Worm (Caenorhabditis elegans): ENCODE results near the gene F28H7.3.

The F28H7.3 gene

DNA sequence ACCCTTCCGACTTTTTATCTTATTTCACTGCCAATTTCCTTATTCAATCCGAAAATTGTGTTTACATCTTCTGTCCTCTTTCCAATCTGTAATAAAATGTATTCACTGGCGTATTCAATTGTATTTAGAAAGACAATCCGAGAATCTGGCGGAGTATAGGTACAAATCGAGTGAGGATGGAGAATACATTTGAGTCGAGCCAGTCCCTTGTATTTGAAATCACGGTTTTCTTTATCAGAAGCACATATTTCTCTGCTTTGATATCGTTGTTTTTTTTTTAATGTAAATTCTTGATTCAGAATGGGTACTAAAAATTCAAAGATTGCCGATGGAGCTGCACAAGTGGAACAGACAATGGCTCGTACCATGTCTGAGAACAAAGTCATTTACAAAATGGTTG is 13.5 kb upstream of the F28H7.3 start, which contains the start of gene ocr-1:
TSS of gene ocr-1 (plus strand) at position 301 of the 400 bp plus-strand sequence.
- no peak for TF ChIP-seq unc-62 (GFP tag; optimal IDR thresholded peaks at IDR 0.05)

DNA sequence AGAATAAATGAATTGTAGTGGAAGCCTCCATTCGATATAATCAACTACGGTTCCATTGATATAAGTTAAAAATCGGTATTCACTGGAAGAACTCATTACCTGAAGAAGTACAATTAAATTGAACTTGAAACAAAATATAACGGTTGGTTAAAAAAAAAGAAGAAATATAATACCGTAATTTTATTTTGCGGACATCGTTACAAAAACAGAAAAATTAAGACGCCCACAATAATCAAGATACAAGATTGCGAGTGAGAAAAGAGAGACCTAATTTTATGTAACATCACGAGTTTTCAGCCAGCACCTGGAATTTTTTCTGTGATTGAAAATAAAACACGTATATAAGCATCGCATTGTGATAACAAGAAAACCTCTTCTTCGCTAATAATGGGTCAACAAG is 12.1 kb upstream of the F28H7.3 start, which contains the start of gene sre-6:
TSS of gene sre-6 (minus strand) at position 101 of the 400 bp plus-strand sequence.
- TF ChIP-seq fkh-2 (tag; optimal IDR thresholded peaks at IDR 0.05) (no peak), ceh-9 (tag; optimal IDR thresholded peaks at IDR 0.05) (no peak), unc-62 (GFP tag; optimal IDR thresholded peaks at IDR 0.05) (no peak), ztf-11 (tag; optimal IDR thresholded peaks at IDR 0.05) (no peak), R02D3.7 (tag; optimal IDR thresholded peaks at IDR 0.05) (no peak), nhr-12 (tag; optimal IDR thresholded peaks at IDR 0.05) (no peak), elt-1 (tag; optimal IDR thresholded peaks at IDR 0.05) (no peak), nhr-77 (tag; optimal IDR thresholded peaks at IDR 0.05) (no peak), elt-3 (tag; optimal IDR thresholded peaks at IDR 0.05) (no peak), ZK546.5 (tag; optimal IDR thresholded peaks at IDR 0.05) (no peak), daf-12 (tag; optimal IDR thresholded peaks at IDR 0.05) (no peak)

DNA sequence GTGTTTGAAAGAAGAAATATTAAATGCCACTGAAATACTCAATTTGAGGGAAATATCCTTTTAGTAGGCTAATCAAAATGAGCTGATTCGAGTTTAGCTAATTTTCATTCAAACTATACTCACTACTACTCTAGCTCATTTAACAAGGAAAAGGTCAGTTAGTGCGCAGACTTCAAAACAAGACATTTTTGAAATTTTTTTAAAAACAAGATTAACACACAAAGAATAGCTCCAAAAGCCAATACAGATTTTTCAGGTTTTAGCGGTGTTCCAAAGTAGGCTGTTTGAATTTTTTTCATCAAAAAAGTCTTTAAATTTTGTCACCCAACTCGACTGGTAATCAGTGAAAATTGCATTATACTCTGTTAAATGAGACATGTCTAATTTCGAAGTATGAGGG is 10.3 kb upstream of the F28H7.3 start:
- no peak for TF ChIP-seq egl-5 (tag; optimal IDR thresholded peaks at IDR 0.05)

DNA sequence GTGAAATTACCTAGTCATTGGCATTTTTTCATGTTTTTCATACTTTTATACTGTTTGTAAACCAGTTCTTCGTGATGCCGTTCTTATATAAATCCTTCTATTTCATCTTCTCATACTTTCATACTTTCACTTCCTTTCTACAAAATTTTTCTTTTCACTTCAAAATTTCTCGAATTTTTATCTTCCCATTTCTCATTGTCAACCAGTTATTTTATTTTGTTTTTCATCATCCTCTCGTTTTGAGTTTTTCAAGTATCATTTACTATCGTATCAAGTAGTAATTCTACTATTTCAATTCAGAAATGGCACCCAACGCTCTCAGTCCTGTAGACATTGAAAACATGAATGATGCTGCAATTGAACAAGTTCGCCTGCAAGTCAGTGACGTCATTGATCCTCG is 8.1 kb upstream of the F28H7.3 start, which contains the start of gene F28H7.8:
TSS of gene F28H7.8 (plus strand) at position 301 of the 400 bp plus-strand sequence.
- TF ChIP-seq lin-15B (tag; optimal IDR thresholded peaks at IDR 0.05) (no peak), jun-1 (tag; optimal IDR thresholded peaks at IDR 0.05) (no peak), nhr-43 (tag; optimal IDR thresholded peaks at IDR 0.05; ENCODE audit: poor library complexity, severe bottlenecking) (no peak), ceh-82 (tag; optimal IDR thresholded peaks at IDR 0.05) (no peak), nhr-77 (tag; optimal IDR thresholded peaks at IDR 0.05) (no peak), egl-27 (tag; optimal IDR thresholded peaks at IDR 0.05) (no peak), unc-62 (GFP tag; optimal IDR thresholded peaks at IDR 0.05) (no peak), lin-39 (tag; optimal IDR thresholded peaks at IDR 0.05) (no peak), eor-1 (tag; optimal IDR thresholded peaks at IDR 0.05) (no peak), R02D3.7 (tag; optimal IDR thresholded peaks at IDR 0.05) (no peak), mdl-1 (tag; optimal IDR thresholded peaks at IDR 0.05) (no peak), hmg-11 (tag; optimal IDR thresholded peaks at IDR 0.05) (no peak), skn-1 (tag; optimal IDR thresholded peaks at IDR 0.05) (no peak), nhr-237 (tag; optimal IDR thresholded peaks at IDR 0.05) (no peak), elt-2 (tag; optimal IDR thresholded peaks at IDR 0.05) (no peak), nhr-76 (tag; optimal IDR thresholded peaks at IDR 0.05) (no peak), ztf-4 (tag; optimal IDR thresholded peaks at IDR 0.05) (no peak), ceh-28 (tag; optimal IDR thresholded peaks at IDR 0.05) (no peak)

DNA sequence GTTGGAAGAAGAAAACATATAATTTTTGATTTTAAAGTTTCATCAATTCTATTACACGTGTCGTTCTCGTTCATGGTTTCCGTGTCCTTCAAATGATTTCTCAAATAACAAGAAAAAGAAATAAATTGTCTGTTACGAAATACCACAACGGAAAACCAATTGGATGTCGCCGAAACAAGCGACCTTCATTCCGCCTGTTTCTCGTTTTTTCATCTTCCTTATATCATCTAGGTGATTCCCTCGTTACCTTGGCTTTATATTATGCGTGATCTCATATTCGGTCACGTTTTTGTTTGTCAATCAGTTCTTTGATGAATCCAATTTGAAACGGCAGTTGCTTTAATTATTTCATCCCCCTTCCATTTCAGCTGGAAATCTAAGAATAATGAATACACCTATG is 6.5 kb upstream of the F28H7.3 start:
- TF ChIP-seq nhr-23 (tag; optimal IDR thresholded peaks at IDR 0.05) (peak; percentile 35), zag-1 (tag; optimal IDR thresholded peaks at IDR 0.05) (no peak), jun-1 (tag; optimal IDR thresholded peaks at IDR 0.05) (no peak), fkh-10 (GFP tag; optimal IDR thresholded peaks at IDR 0.05) (no peak), nhr-43 (tag; optimal IDR thresholded peaks at IDR 0.05; ENCODE audit: poor library complexity, severe bottlenecking) (no peak), nfya-1 (tag; optimal IDR thresholded peaks at IDR 0.05; ENCODE audit: insufficient read depth) (no peak), elt-3 (tag; optimal IDR thresholded peaks at IDR 0.05) (no peak), nhr-25 (tag; optimal IDR thresholded peaks at IDR 0.05) (peak; percentile 83), lsy-12 (tag; optimal IDR thresholded peaks at IDR 0.05) (no peak), pha-4 (tag; optimal IDR thresholded peaks at IDR 0.05) (no peak), mdl-1 (tag; optimal IDR thresholded peaks at IDR 0.05) (no peak), hmg-11 (tag; optimal IDR thresholded peaks at IDR 0.05) (no peak), ceh-28 (tag; optimal IDR thresholded peaks at IDR 0.05) (no peak), lin-15B (tag; optimal IDR thresholded peaks at IDR 0.05) (no peak), egl-5 (tag; optimal IDR thresholded peaks at IDR 0.05) (peak; percentile 40), lin-39 (tag; optimal IDR thresholded peaks at IDR 0.05) (no peak)

All from whole organism, L3 larva.